Fruit fly (Drosophila melanogaster): ENCODE data around the gene slou.
A peak's percentile ranks its signal among the peaks of the same experiment; 100 is the strongest.

The slou gene

DNA sequence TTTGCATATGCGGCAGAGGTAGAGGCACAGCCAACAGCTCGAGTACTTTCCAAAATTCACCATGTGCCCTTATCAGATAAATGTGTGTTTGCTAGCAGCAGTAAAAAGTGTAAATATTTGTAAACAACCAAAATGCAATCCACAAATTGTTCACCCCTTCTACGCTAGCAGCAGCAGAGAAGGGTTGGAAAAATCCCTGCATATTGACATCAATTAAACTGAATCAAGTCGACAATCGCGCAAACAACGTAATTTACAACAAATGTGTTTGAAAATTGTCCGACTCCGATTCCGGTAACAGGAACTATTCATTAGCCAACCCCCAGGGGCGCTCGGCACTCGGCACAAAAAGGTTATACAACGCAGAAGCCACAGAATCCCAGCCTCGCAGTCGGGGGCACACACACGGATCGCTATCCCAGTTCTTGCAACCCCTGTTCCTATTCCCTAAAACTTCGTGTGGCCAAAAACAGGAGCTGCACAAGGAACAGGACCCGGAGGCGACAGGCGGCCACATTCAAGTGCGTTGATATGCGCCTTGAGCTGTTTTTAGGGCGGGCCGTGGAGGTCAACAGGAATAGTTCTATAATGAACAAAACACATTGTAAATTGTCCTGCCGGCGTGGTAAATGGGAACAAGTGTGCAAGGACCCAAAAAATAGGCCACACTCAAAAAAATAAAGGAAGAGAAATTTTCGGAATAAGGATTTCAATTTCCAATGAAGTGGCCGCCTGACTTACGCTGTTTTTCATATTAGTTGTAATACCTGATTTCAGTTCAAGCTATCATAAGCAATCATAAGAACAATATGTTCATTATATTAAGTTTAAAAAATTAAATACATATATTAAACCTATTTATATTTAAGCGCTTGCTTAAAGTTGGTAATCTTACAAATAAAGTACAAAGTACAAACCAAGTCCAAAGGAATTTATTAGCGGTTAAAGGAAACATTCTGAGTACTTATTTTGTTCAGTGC is 22.0 kb downstream of the slou start (continued):
- TF ChIP-seq CkIIα-i1 (GFP tag; IDR thresholded peaks at IDR 0.05) (no peak), nom (GFP tag; optimal IDR thresholded peaks at IDR 0.05) (no peak), Asciz (GFP tag; optimal IDR thresholded peaks at IDR 0.05) (no peak), bsh (GFP tag; optimal IDR thresholded peaks at IDR 0.05) (no peak), slou (GFP tag; optimal IDR thresholded peaks at IDR 0.05) (no peak), CG5180 (GFP tag; optimal IDR thresholded peaks at IDR 0.05) (no peak), CG14050 (GFP tag; IDR thresholded peaks at IDR 0.05) (no peak), CG18476 (GFP tag; optimal IDR thresholded peaks at IDR 0.05) (no peak), Nf-YA (GFP tag; IDR thresholded peaks at IDR 0.05) (no peak), Tbp (GFP tag; optimal IDR thresholded peaks at IDR 0.05) (no peak), vfl (GFP tag; optimal IDR thresholded peaks at IDR 0.05) (no peak), p53 (GFP tag; optimal IDR thresholded peaks at IDR 0.05) (no peak), NK7.1 (GFP tag; optimal IDR thresholded peaks at IDR 0.05) (no peak), BtbVII (GFP tag; optimal IDR thresholded peaks at IDR 0.05) (no peak), ap (GFP tag; IDR thresholded peaks at IDR 0.05) (no peak), bigmax (GFP tag; optimal IDR thresholded peaks at IDR 0.05) (no peak), lola (GFP tag; optimal IDR thresholded peaks at IDR 0.05) (peak in 1 of 3 experiments; percentile 33), Vsx1 (GFP tag; optimal IDR thresholded peaks at IDR 0.05) (no peak), NC2α (GFP tag; optimal IDR thresholded peaks at IDR 0.05) (no peak), Drgx (GFP tag; IDR thresholded peaks at IDR 0.05) (no peak), HmgZ (tag; optimal IDR thresholded peaks at IDR 0.05) (no peak), CG10267 (tag; optimal IDR thresholded peaks at IDR 0.05) (peak; percentile 32), lab (GFP tag; optimal IDR thresholded peaks at IDR 0.05) (no peak), lbe (GFP tag; optimal IDR thresholded peaks at IDR 0.05) (no peak), gce (GFP tag; IDR thresholded peaks at IDR 0.05) (no peak), Ravus (GFP tag; IDR thresholded peaks at IDR 0.05) (no peak), fu2 (GFP tag; optimal IDR thresholded peaks at IDR 0.05) (no peak), Lim3 (GFP tag; IDR thresholded peaks at IDR 0.05) (no peak), pita (GFP tag; optimal IDR thresholded peaks at IDR 0.05) (no peak), CG2129 (GFP tag; IDR thresholded peaks at IDR 0.05; ENCODE audit: partially characterized antibody) (no peak), CG13424 (tag; optimal IDR thresholded peaks at IDR 0.05) (no peak), NFAT (GFP tag; IDR thresholded peaks at IDR 0.05) (no peak), aop (GFP tag; IDR thresholded peaks at IDR 0.05) (no peak), tio (GFP tag; optimal IDR thresholded peaks at IDR 0.05) (no peak), CG12219 (GFP tag; optimal IDR thresholded peaks at IDR 0.05) (no peak), Sox102F (GFP tag; optimal IDR thresholded peaks at IDR 0.05) (no peak), Jarid2 (GFP tag; optimal IDR thresholded peaks at IDR 0.05) (peak; percentile 17), CG11723 (GFP tag; optimal IDR thresholded peaks at IDR 0.05) (no peak), dysf (GFP tag; IDR thresholded peaks at IDR 0.05) (no peak), PHDP (tag; optimal IDR thresholded peaks at IDR 0.05) (no peak), Bdp1 (GFP tag; optimal IDR thresholded peaks at IDR 0.05) (no peak), Chrac-16 (GFP tag; optimal IDR thresholded peaks at IDR 0.05) (no peak), CG18619 (GFP tag; optimal IDR thresholded peaks at IDR 0.05) (no peak), CG32532 (GFP tag; IDR thresholded peaks at IDR 0.05) (no peak), CG16813 (GFP tag; IDR thresholded peaks at IDR 0.05; ENCODE audit: partially characterized antibody) (no peak), HLH3B (GFP tag; IDR thresholded peaks at IDR 0.05) (no peak), CG17328 (GFP tag; IDR thresholded peaks at IDR 0.05) (no peak), ci (GFP tag; IDR thresholded peaks at IDR 0.05) (no peak), Hey (tag; optimal IDR thresholded peaks at IDR 0.05) (no peak)

All from whole organism, embryonic.